Worm (Caenorhabditis elegans) whole organism, late embryonic: ENCODE results near the gene W01A11.7.

Source experiments
- C08G9.2 ChIP-seq: sonication (generic microtip); optimal IDR thresholded peaks from 2 replicates; lab custom pipeline; 2016; ENCODE audit warnings: mild to moderate bottlenecking, missing genetic modification characterization, moderate library complexity, missing compliant biosample characterization
- K09A11.1 ChIP-seq: sonication (generic microtip); optimal IDR thresholded peaks from 2 replicates; lab custom pipeline; 2017; ENCODE audit warnings: antibody characterized with exemption, mild to moderate bottlenecking, missing genetic modification characterization, missing compliant biosample characterization; ENCODE audit not compliant: insufficient read depth
- T23F11.4 ChIP-seq: fragments of 200-800 bp; sonication (Bioruptor generic); optimal IDR thresholded peaks from 2 replicates; lab custom pipeline; 2018; ENCODE audit warnings: mild to moderate bottlenecking, missing genetic modification characterization, missing compliant biosample characterization
- Y22D7AL.16 ChIP-seq: sonication (generic microtip); optimal IDR thresholded peaks from 2 replicates; lab custom pipeline; 2016; ENCODE audit warnings: missing genetic modification characterization, missing compliant biosample characterization
- ceh-14 ChIP-seq: sonication (generic microtip); optimal IDR thresholded peaks from 2 replicates; lab custom pipeline; 2016; ENCODE audit warnings: missing genotype, missing genetic modification characterization, missing compliant biosample characterization
- ceh-30 ChIP-seq: fragments of 150-350 bp; optimal IDR thresholded peaks from 2 replicates; lab custom pipeline; 2014; ENCODE audit warnings: missing biosample characterization, missing genetic modification characterization
- ceh-31 ChIP-seq: sonication (generic microtip); optimal IDR thresholded peaks from 2 replicates; lab custom pipeline; 2016; ENCODE audit warnings: missing genetic modification characterization, missing compliant biosample characterization
- ceh-34 ChIP-seq: sonication (generic microtip); optimal IDR thresholded peaks from 2 replicates; lab custom pipeline; 2016; ENCODE audit warnings: mild to moderate bottlenecking, missing genetic modification characterization, missing compliant biosample characterization
- ceh-45 ChIP-seq: fragments of 200-800 bp; sonication (Bioruptor generic); IDR thresholded peaks from 2 replicates; pipeline ENCODE4 v1.3.6; 2022; ENCODE audit warnings: missing genetic modification reagents, missing genetic modification characterization, missing compliant biosample characterization
- ceh-6 ChIP-seq: fragments of 200-800 bp; sonication (Bioruptor generic); optimal IDR thresholded peaks from 2 replicates; lab custom pipeline; 2018; ENCODE audit warnings: mild to moderate bottlenecking, missing genetic modification characterization, missing compliant biosample characterization
- dmd-4 ChIP-seq: sonication (generic microtip); optimal IDR thresholded peaks from 2 replicates; lab custom pipeline; 2016; ENCODE audit warnings: borderline replicate concordance, missing genetic modification characterization, missing compliant biosample characterization
- elt-2 ChIP-seq: sonication (generic microtip); optimal IDR thresholded peaks from 2 replicates; lab custom pipeline; 2016; ENCODE audit warnings: missing genetic modification reagents, missing genetic modification characterization, missing compliant biosample characterization
- eyg-1 ChIP-seq: sonication (generic microtip); optimal IDR thresholded peaks from 2 replicates; lab custom pipeline; 2016; ENCODE audit warnings: missing genotype, missing genetic modification characterization, missing compliant biosample characterization
- fax-1 ChIP-seq: sonication (generic microtip); optimal IDR thresholded peaks from 2 replicates; lab custom pipeline; 2016; ENCODE audit warnings: missing genotype, missing genetic modification characterization, missing compliant biosample characterization
- fkh-10 ChIP-seq: fragments of 150-350 bp; optimal IDR thresholded peaks from 2 replicates; lab custom pipeline; 2014; ENCODE audit warnings: missing biosample characterization, missing genetic modification reagents, missing genetic modification characterization
- hlh-13 ChIP-seq: fragments of 200-800 bp; sonication (Bioruptor generic); optimal IDR thresholded peaks from 2 replicates; lab custom pipeline; 2018; ENCODE audit warnings: mild to moderate bottlenecking, missing genetic modification characterization, missing compliant biosample characterization
- hlh-6 ChIP-seq: sonication (generic microtip); optimal IDR thresholded peaks from 2 replicates; lab custom pipeline; 2016; ENCODE audit warnings: missing genotype, missing genetic modification characterization, missing compliant biosample characterization
- hlh-8 ChIP-seq: sonication (generic microtip); optimal IDR thresholded peaks from 2 replicates; lab custom pipeline; 2016; ENCODE audit warnings: missing genotype, missing genetic modification characterization, missing compliant biosample characterization
- lin-11 ChIP-seq: fragments of 200-800 bp; sonication (Bioruptor generic); optimal IDR thresholded peaks from 2 replicates; lab custom pipeline; 2018; ENCODE audit warnings: mild to moderate bottlenecking, missing genetic modification characterization, missing compliant biosample characterization
- madf-2 ChIP-seq: sonication (generic microtip); optimal IDR thresholded peaks from 2 replicates; lab custom pipeline; 2017; ENCODE audit warnings: missing genetic modification characterization, missing compliant biosample characterization
- mec-3 ChIP-seq: sonication (generic microtip); optimal IDR thresholded peaks from 2 replicates; lab custom pipeline; 2016; ENCODE audit warnings: borderline replicate concordance, missing genetic modification characterization, missing compliant biosample characterization
- nhr-232 ChIP-seq: sonication (generic microtip); optimal IDR thresholded peaks from 2 replicates; lab custom pipeline; 2016; ENCODE audit warnings: missing genetic modification characterization, missing compliant biosample characterization
- npax-4 ChIP-seq: sonication (generic microtip); optimal IDR thresholded peaks from 2 replicates; lab custom pipeline; 2016; ENCODE audit warnings: missing genetic modification characterization, missing compliant biosample characterization
- pqm-1 ChIP-seq: sonication (generic microtip); optimal IDR thresholded peaks from 2 replicates; lab custom pipeline; 2016; ENCODE audit warnings: missing genetic modification characterization, missing compliant biosample characterization
- rnt-1 ChIP-seq: sonication (generic microtip); optimal IDR thresholded peaks from 2 replicates; lab custom pipeline; 2016; ENCODE audit warnings: missing genetic modification characterization, missing compliant biosample characterization
- sdc-2 ChIP-seq: sonication (generic microtip); optimal IDR thresholded peaks from 2 replicates; lab custom pipeline; 2016; ENCODE audit warnings: missing genotype, missing genetic modification characterization, missing compliant biosample characterization
- syd-9 ChIP-seq: sonication (generic microtip); optimal IDR thresholded peaks from 2 replicates; lab custom pipeline; 2016; ENCODE audit warnings: mild to moderate bottlenecking, missing genetic modification characterization, moderate library complexity, missing compliant biosample characterization
- tbx-7 ChIP-seq: sonication (generic microtip); optimal IDR thresholded peaks from 2 replicates; lab custom pipeline; 2016; ENCODE audit warnings: missing genotype, missing genetic modification characterization, missing compliant biosample characterization
- unc-42 ChIP-seq: sonication (generic microtip); optimal IDR thresholded peaks from 2 replicates; lab custom pipeline; 2016; ENCODE audit warnings: missing genotype, missing genetic modification characterization, missing compliant biosample characterization
- unc-55 ChIP-seq: sonication (generic microtip); optimal IDR thresholded peaks from 2 replicates; lab custom pipeline; 2017; ENCODE audit warnings: missing biosample characterization, missing genetic modification reagents, missing genetic modification characterization
- unc-86 ChIP-seq: sonication (generic microtip); optimal IDR thresholded peaks from 2 replicates; lab custom pipeline; 2016; ENCODE audit warnings: missing genetic modification characterization, missing compliant biosample characterization
- zip-5 ChIP-seq: sonication (generic microtip); optimal IDR thresholded peaks from 2 replicates; lab custom pipeline; 2016; ENCODE audit warnings: missing genetic modification characterization, missing compliant biosample characterization

Gene W01A11.7

DNA sequence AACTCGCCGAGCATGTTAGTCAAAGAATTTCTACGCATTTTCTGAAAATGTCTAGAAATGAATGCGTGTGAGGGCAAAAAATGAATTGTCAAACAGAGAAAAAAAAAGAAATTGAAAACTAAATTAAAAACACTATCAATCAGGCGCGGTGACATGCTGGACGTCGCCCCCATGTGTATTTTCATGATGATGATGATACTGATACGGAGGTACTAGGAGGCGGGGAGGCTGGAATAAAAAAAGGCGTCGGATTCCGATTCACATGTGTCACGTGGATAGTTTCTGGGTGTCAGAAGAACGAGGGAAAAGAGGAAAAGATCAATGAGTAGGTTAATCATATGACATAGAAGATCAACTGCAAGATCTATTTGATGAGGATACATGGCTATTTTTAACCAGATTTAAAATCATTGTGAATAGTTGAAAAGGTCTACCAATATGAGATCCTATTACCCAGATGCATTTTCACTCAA is at the start of gene W01A11.7:
W01A11.7 (minus strand) TSS at position 51 of the 473 bp plus-strand sequence.
- TF ChIP-seq T23F11.4: no peak
- TF ChIP-seq mec-3 (tag; lab: Kevin White, UChicago): no peak
- no peak for TF ChIP-seq fax-1 (tag; lab: Kevin White, UChicago)
- no peak for TF ChIP-seq sdc-2 (tag; lab: Kevin White, UChicago)
- no peak for TF ChIP-seq fkh-10 (GFP tag; lab: Kevin White, UChicago)
- TF ChIP-seq elt-2 (tag; lab: Kevin White, UChicago): no peak
- no peak for TF ChIP-seq syd-9 (tag; lab: Kevin White, UChicago)
- TF ChIP-seq ceh-6 (GFP tag; lab: Kevin White, UChicago): no peak
- TF ChIP-seq Y22D7AL.16 (tag; lab: Kevin White, UChicago): no peak
- no peak for TF ChIP-seq nhr-232 (tag; lab: Kevin White, UChicago)
- no peak for TF ChIP-seq eyg-1 (tag; lab: Kevin White, UChicago)
- TF ChIP-seq unc-42 (tag; lab: Kevin White, UChicago): no peak
- TF ChIP-seq zip-5 (tag; lab: Kevin White, UChicago): no peak

- no peak for TF ChIP-seq ceh-14 (tag; lab: Kevin White, UChicago)
- TF ChIP-seq dmd-4 (tag; lab: Kevin White, UChicago): no peak
- no peak for TF ChIP-seq ceh-45 (GFP tag; lab: Robert Waterston, UW)
- no peak for TF ChIP-seq ceh-34 (tag; lab: Kevin White, UChicago)
- no peak for TF ChIP-seq rnt-1
Observed at ce11 chrV:6554308-6554707, 49.1 kb upstream of the W01A11.7 start, which contains the start of gene K04A8.19. K04A8.19 (minus strand) TSS chrV:6554408.

DNA sequence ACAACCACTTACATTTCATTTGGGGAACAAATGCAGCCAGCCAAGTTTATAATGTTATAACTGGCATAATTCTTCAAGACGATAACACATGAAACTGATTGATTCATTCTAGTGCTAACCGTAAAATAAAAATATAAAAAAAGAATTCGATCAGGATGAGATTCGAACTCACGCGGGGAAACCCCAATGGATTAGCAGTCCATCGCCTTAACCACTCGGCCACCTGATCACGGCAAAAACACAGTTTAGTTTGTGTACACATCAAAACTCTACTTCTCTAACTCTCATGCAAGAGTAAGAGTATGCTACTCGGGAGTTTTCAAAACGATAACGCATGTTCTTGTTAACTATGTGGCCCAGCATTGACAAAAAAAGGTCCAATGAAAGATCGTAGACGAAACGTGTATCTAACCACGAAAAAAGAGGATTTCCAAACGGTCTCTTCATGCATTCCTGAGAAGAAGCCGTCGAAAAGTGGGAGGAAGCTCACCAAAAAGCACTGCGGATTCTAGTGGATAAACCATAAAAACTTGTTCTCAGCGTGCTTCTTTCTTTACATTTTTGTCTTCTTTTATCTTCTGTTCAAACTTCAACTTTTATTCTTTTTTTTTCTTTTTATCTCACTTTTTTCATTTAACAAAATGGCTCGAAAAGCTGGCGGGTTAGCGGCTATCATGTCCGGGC is 46.7 kb upstream of the W01A11.7 start, which contains the start of gene twk-10:
twk-10 (plus strand) TSS at position 634 of the 684 bp plus-strand sequence.
- TF ChIP-seq elt-2 (tag; lab: Kevin White, UChicago) (peak; percentile 11), madf-2 (no peak)

DNA sequence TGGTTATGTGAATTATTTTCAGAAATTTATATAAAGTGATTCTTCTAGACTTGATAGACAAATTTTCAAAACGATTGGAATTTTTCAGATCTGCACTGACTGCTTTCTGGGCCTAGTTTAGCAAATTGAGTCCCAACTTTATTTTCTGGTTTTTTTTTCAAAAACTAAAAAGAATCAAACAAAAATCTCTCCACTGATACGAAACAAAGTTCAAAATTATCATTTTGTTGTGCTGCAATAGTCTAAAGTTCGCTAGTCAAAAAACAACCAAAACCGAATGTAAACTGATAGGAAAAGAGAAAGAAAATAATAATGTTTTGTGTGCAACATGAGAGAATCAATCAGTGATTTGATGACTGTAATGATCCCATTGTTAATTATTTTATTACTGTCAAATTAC is 44.7 kb upstream of the W01A11.7 start, which contains the start of gene lipl-4:
lipl-4 (plus strand) TSS at position 301 of the 400 bp plus-strand sequence.
- TF ChIP-seq fax-1 (tag; lab: Kevin White, UChicago) (no peak), fkh-10 (GFP tag; lab: Kevin White, UChicago) (no peak), ceh-6 (GFP tag; lab: Kevin White, UChicago) (no peak), Y22D7AL.16 (tag; lab: Kevin White, UChicago) (no peak), pqm-1 (tag; lab: Kevin White, UChicago) (no peak), unc-42 (tag; lab: Kevin White, UChicago) (no peak), tbx-7 (tag; lab: Kevin White, UChicago) (no peak), npax-4 (no peak), K09A11.1 (tag; lab: Kevin White, UChicago) (no peak)

- TF ChIP-seq mec-3 (tag; lab: Kevin White, UChicago): no peak
- TF ChIP-seq hlh-8 (tag; lab: Kevin White, UChicago): no peak
- no peak for TF ChIP-seq lin-11
- TF ChIP-seq ceh-31 (tag; lab: Kevin White, UChicago): no peak
- no peak for TF ChIP-seq unc-42 (tag; lab: Kevin White, UChicago)
- TF ChIP-seq C08G9.2 (tag; lab: Kevin White, UChicago): no peak
- TF ChIP-seq hlh-6: no peak
- no peak for TF ChIP-seq ceh-30 (tag; lab: Kevin White, UChicago)
- no peak for TF ChIP-seq fkh-10 (GFP tag; lab: Kevin White, UChicago)
- TF ChIP-seq unc-86 (tag; lab: Kevin White, UChicago): no peak
- TF ChIP-seq ceh-34 (tag; lab: Kevin White, UChicago): no peak
- TF ChIP-seq hlh-13 (GFP tag; lab: Kevin White, UChicago): no peak
- no peak for TF ChIP-seq unc-55 (GFP tag; lab: Kevin White, UChicago)
- no peak for TF ChIP-seq Y22D7AL.16 (tag; lab: Kevin White, UChicago)
- TF ChIP-seq, all 69 proteins: peak for 0
Observed at ce11 chrV:6549148-6549547, 44.0 kb upstream of the W01A11.7 start, which contains the start of gene K04A8.20. K04A8.20 (plus strand) TSS chrV:6549448.
